Worm (Caenorhabditis elegans): ENCODE data around the gene mtq-2.

mtq-2 gene

ce11 chrII:2152455-2152854 is 36.8 kb downstream of the mtq-2 start:
- TF ChIP-seq nhr-237 (tag; optimal IDR thresholded peaks at IDR 0.05) (no peak), efl-1 (optimal IDR thresholded peaks at IDR 0.05) (no peak), efl-1 (GFP tag; optimal IDR thresholded peaks at IDR 0.05 in 1 of 2) (peak in 1 of 2 experiments; percentile 70), elt-2 (tag; optimal IDR thresholded peaks at IDR 0.05) (peak; percentile 38)

ce11 chrII:2150485-2150985 is 38.7 kb downstream of the mtq-2 start, which contains the start of the genes C40A11.7 and C40A11.8:
TSS of gene C40A11.7 (minus strand) at chrII:2150585.
TSS of gene C40A11.8 (minus strand) at chrII:2150935.
- TF ChIP-seq unc-30 (tag; optimal IDR thresholded peaks at IDR 0.05): no peak
- no peak for TF ChIP-seq F16B12.6 (tag; optimal IDR thresholded peaks at IDR 0.05)
- no peak for TF ChIP-seq egl-27 (tag; optimal IDR thresholded peaks at IDR 0.05)
- no peak for TF ChIP-seq aly-2 (tag; optimal IDR thresholded peaks at IDR 0.05)
- TF ChIP-seq ces-1 (GFP tag; optimal IDR thresholded peaks at IDR 0.05): no peak
- no peak for TF ChIP-seq unc-86 (tag; optimal IDR thresholded peaks at IDR 0.05)
- no peak for TF ChIP-seq dpl-1 (GFP tag; optimal IDR thresholded peaks at IDR 0.05)
- TF ChIP-seq unc-62 (GFP tag; optimal IDR thresholded peaks at IDR 0.05): no peak
- TF ChIP-seq tbx-2 (tag; optimal IDR thresholded peaks at IDR 0.05): no peak
- TF ChIP-seq grh-1 (GFP tag; IDR thresholded peaks at IDR 0.05): no peak
- no peak for TF ChIP-seq tlp-1 (tag; optimal IDR thresholded peaks at IDR 0.05)
- no peak for TF ChIP-seq ama-1 (optimal IDR thresholded peaks at IDR 0.05)
- TF ChIP-seq nhr-11 (tag; optimal IDR thresholded peaks at IDR 0.05): no peak
- no peak for TF ChIP-seq nhr-84 (tag; optimal IDR thresholded peaks at IDR 0.05)
- TF ChIP-seq ets-5 (GFP tag; IDR thresholded peaks at IDR 0.05): no peak
- TF ChIP-seq pqm-1 (tag; optimal IDR thresholded peaks at IDR 0.05): no peak
- TF ChIP-seq pax-3 (tag; optimal IDR thresholded peaks at IDR 0.05): no peak
- no peak for TF ChIP-seq xbp-1 (tag; optimal IDR thresholded peaks at IDR 0.05)

- TF ChIP-seq efl-1 (optimal IDR thresholded peaks at IDR 0.05): no peak
- peak in 1 of 2 experiments; percentile 5 for TF ChIP-seq efl-1 (GFP tag; optimal IDR thresholded peaks at IDR 0.05 in 1 of 2)
- no peak for TF ChIP-seq fkh-4 (tag; optimal IDR thresholded peaks at IDR 0.05; ENCODE audit: borderline replicate concordance)
Observed at ce11 chrII:2146900-2147375, 42.3 kb downstream of the mtq-2 start, which contains the start of gene C40A11.2. TSS of gene C40A11.2 (plus strand) at chrII:2146950.

ce11 chrII:2145566-2145965 is 43.7 kb downstream of the mtq-2 start, which contains the start of gene C40A11.6:
TSS of gene C40A11.6 (minus strand) at chrII:2145666.
- TF ChIP-seq mep-1 (tag; optimal IDR thresholded peaks at IDR 0.05) (no peak), nhr-47 (tag; optimal IDR thresholded peaks at IDR 0.05) (no peak), jun-1 (tag; optimal IDR thresholded peaks at IDR 0.05) (no peak), skn-1 (tag; optimal IDR thresholded peaks at IDR 0.05) (no peak), ceh-82 (tag; optimal IDR thresholded peaks at IDR 0.05) (no peak), snu-23 (GFP tag; optimal IDR thresholded peaks at IDR 0.05) (no peak), unc-130 (tag; optimal IDR thresholded peaks at IDR 0.05) (no peak)

ce11 chrII:2140817-2141216 is 48.4 kb downstream of the mtq-2 start, which contains the start of gene C40A11.3:
TSS of gene C40A11.3 (plus strand) at chrII:2141117.
- TF ChIP-seq lin-15B (tag; optimal IDR thresholded peaks at IDR 0.05): no peak
- no peak for TF ChIP-seq lin-14 (GFP tag; optimal IDR thresholded peaks at IDR 0.05)
- TF ChIP-seq mab-9 (GFP tag; IDR thresholded peaks at IDR 0.05): no peak
- TF ChIP-seq Y116A8C.19 (tag; optimal IDR thresholded peaks at IDR 0.05; ENCODE audit: borderline replicate concordance): no peak
- TF ChIP-seq snu-23 (GFP tag; optimal IDR thresholded peaks at IDR 0.05): no peak
- no peak for TF ChIP-seq ceh-63 (GFP tag; optimal IDR thresholded peaks at IDR 0.05)
- TF ChIP-seq fkh-8 (tag; optimal IDR thresholded peaks at IDR 0.05): no peak
- no peak for TF ChIP-seq nhr-12 (tag; optimal IDR thresholded peaks at IDR 0.05)
- no peak for TF ChIP-seq ces-1 (GFP tag; optimal IDR thresholded peaks at IDR 0.05)
- no peak for TF ChIP-seq ceh-8 (GFP tag; optimal IDR thresholded peaks at IDR 0.05)
- TF ChIP-seq zag-1 (tag; optimal IDR thresholded peaks at IDR 0.05): no peak
- no peak for TF ChIP-seq ceh-90 (tag; optimal IDR thresholded peaks at IDR 0.05)
- no peak for TF ChIP-seq ama-1 (optimal IDR thresholded peaks at IDR 0.05)
- no peak for TF ChIP-seq nhr-76 (tag; optimal IDR thresholded peaks at IDR 0.05)
- TF ChIP-seq efl-1 (optimal IDR thresholded peaks at IDR 0.05): no peak
- no peak for TF ChIP-seq efl-1 (GFP tag; optimal IDR thresholded peaks at IDR 0.05 in 1 of 2)
- no peak for TF ChIP-seq xbp-1 (tag; optimal IDR thresholded peaks at IDR 0.05)

Data from whole organism, L1 larva.